Worm (Caenorhabditis elegans) whole organism, mixed stage, embryonic: ENCODE results near the gene rabr-3.

Experiments used
- blmp-1 ChIP-seq: fragments of 150-350 bp; optimal IDR thresholded peaks from 2 replicates; lab custom pipeline; 2014; ENCODE audit warnings: missing biosample characterization, missing genetic modification characterization
- ces-1 ChIP-seq: fragments of 150-350 bp; optimal IDR thresholded peaks from 2 replicates; lab custom pipeline; 2014; ENCODE audit warnings: missing biosample characterization, missing genetic modification reagents, missing genetic modification characterization
- elt-3 ChIP-seq: fragments of 150-350 bp; optimal IDR thresholded peaks from 2 replicates; lab custom pipeline; 2014; ENCODE audit warnings: missing biosample characterization, missing genetic modification characterization
- lin-13 ChIP-seq: fragments of 150-350 bp; optimal IDR thresholded peaks from 2 replicates; lab custom pipeline; 2014; ENCODE audit warnings: missing biosample characterization, missing genetic modification characterization
- mab-5 ChIP-seq: fragments of 150-350 bp; optimal IDR thresholded peaks from 2 replicates; lab custom pipeline; 2014; ENCODE audit warnings: missing biosample characterization, missing genetic modification characterization
- nhr-12 ChIP-seq: fragments of 150-350 bp; optimal IDR thresholded peaks from 2 replicates; lab custom pipeline; 2014; ENCODE audit warnings: missing biosample characterization, missing genetic modification characterization
- nhr-28 ChIP-seq: fragments of 150-350 bp; optimal IDR thresholded peaks from 2 replicates; lab custom pipeline; 2014; ENCODE audit warnings: missing biosample characterization, missing genetic modification characterization
- pha-4 ChIP-seq: fragments of 150-350 bp; optimal IDR thresholded peaks from 2 replicates; lab custom pipeline; 2018; ENCODE audit warnings: missing biosample characterization, missing genetic modification reagents, missing genetic modification characterization
- unc-62 ChIP-seq: fragments of 150-350 bp; optimal IDR thresholded peaks from 2 replicates; lab custom pipeline; 2014; ENCODE audit warnings: missing biosample characterization, missing genetic modification reagents, missing genetic modification characterization

- no peak for TF ChIP-seq ces-1
- no peak for TF ChIP-seq mab-5 (tag; lab: Kevin White, UChicago)
- TF ChIP-seq pha-4 (tag; lab: Kevin White, UChicago): no peak
- TF ChIP-seq elt-3: no peak
- no peak for TF ChIP-seq nhr-28 (tag; lab: Kevin White, UChicago)
- no peak for TF ChIP-seq blmp-1
- no peak for TF ChIP-seq nhr-12 (tag; lab: Kevin White, UChicago)
- no peak for TF ChIP-seq unc-62 (GFP tag; lab: Kevin White, UChicago)
- TF ChIP-seq lin-13: no peak
Observed at ce11 chrV:16194639-16195038, 840 bp upstream of the rabr-3 start, which contains the start of gene rabr-4.
